Worm (Caenorhabditis elegans) whole organism, young adult: ENCODE measurements around the gene T05A8.6.
A peak's percentile ranks its signal among the peaks of the same experiment; 100 is the strongest.

Source experiments
- C06A6.2 ChIP-seq: fragments of 200-800 bp; sonication (Bioruptor generic); conservative IDR thresholded peaks from 2 replicates; pipeline ENCODE4 v1.3.6; 2022; ENCODE audit warnings: missing genetic modification characterization, missing compliant biosample characterization
- F52B5.7 ChIP-seq: sonication (generic microtip); optimal IDR thresholded peaks from 2 replicates; lab custom pipeline; 2016; ENCODE audit warnings: mild to moderate bottlenecking, missing genetic modification characterization, missing compliant biosample characterization
- F57C9.4 ChIP-seq: sonication (generic microtip); optimal IDR thresholded peaks from 2 replicates; lab custom pipeline; 2017; ENCODE audit warnings: mild to moderate bottlenecking, missing genetic modification characterization, missing compliant biosample characterization
- ama-1 ChIP-seq, 3 experiments: fragments of 150-350 bp in 1 of 3; sonication (generic microtip) in 2 of 3; optimal IDR thresholded peaks; 2 replicates each; lab custom pipeline; 2014 to 2018; ENCODE audit warnings: missing biosample characterization in 2 of 3, missing genetic modification characterization in 2 of 3, missing genetic modification reagents in 2 of 3
- cebp-2 ChIP-seq: fragments of 200-800 bp; sonication (Bioruptor generic); IDR thresholded peaks from 2 replicates; pipeline ENCODE4 v1.3.6; 2022; ENCODE audit warnings: missing genetic modification characterization, missing compliant biosample characterization
- egl-44 ChIP-seq: fragments of 200-800 bp; sonication (Bioruptor generic); IDR thresholded peaks from 2 replicates; pipeline ENCODE4 v1.3.6; 2022; ENCODE audit warnings: missing genetic modification reagents, missing genetic modification characterization, missing compliant biosample characterization
- gei-17 ChIP-seq: fragments of 200-800 bp; sonication (Bioruptor generic); optimal IDR thresholded peaks from 2 replicates; lab custom pipeline; 2018; ENCODE audit warnings: mild to moderate bottlenecking, missing genetic modification characterization, missing compliant biosample characterization
- him-1 ChIP-seq: sonication (generic microtip); optimal IDR thresholded peaks from 2 replicates; lab custom pipeline; 2016; ENCODE audit warnings: missing genotype, missing genetic modification reagents, missing genetic modification characterization, missing compliant biosample characterization
- hmg-1.2 ChIP-seq: fragments of 200-800 bp; sonication (Bioruptor generic); IDR thresholded peaks from 2 replicates; pipeline ENCODE4 v1.3.6; 2022; ENCODE audit warnings: missing genetic modification reagents, missing genetic modification characterization, missing compliant biosample characterization
- hmg-20 ChIP-seq: fragments of 200-800 bp; sonication (Bioruptor generic); IDR thresholded peaks from 2 replicates; pipeline ENCODE4 v1.3.6; 2022; ENCODE audit warnings: missing genetic modification reagents, missing genetic modification characterization, missing compliant biosample characterization
- lin-54 ChIP-seq: fragments of 200-800 bp; sonication (Bioruptor generic); optimal IDR thresholded peaks from 2 replicates; lab custom pipeline; 2018; ENCODE audit warnings: mild to moderate bottlenecking, missing genetic modification characterization, missing compliant biosample characterization
- madf-6 ChIP-seq: fragments of 200-800 bp; sonication (Bioruptor generic); IDR thresholded peaks from 2 replicates; pipeline ENCODE4 v1.3.6; 2022; ENCODE audit warnings: missing genetic modification reagents, missing genetic modification characterization, missing compliant biosample characterization
- sea-2 ChIP-seq: fragments of 200-800 bp; sonication (Bioruptor generic); IDR thresholded peaks from 2 replicates; pipeline ENCODE4 v1.3.6; 2022; ENCODE audit warnings: missing genetic modification characterization, missing compliant biosample characterization

- TF ChIP-seq ama-1 (optimal IDR thresholded peaks at IDR 0.05; lab: Kevin White, UChicago) (no peak), ama-1 (GFP tag; optimal IDR thresholded peaks at IDR 0.05; lab: Kevin White, UChicago) (no peak), hmg-20 (GFP tag; lab: Robert Waterston, UW) (peak; percentile 46; the same call in 1 of the 2 replicates), C06A6.2 (GFP tag; lab: Robert Waterston, UW) (no peak), gei-17 (no peak), egl-44 (GFP tag; lab: Robert Waterston, UW) (no peak), madf-6 (GFP tag; lab: Robert Waterston, UW) (peak; percentile 53; the same call in 1 of the 2 replicates), cebp-2 (GFP tag; lab: Robert Waterston, UW) (peak; percentile 61; the same call in 1 of the 2 replicates), him-1 (tag; lab: Kevin White, UChicago) (peak; percentile 59), lin-54 (GFP tag; lab: Kevin White, UChicago) (peak; percentile 13), F52B5.7 (no peak), hmg-1.2 (GFP tag; lab: Robert Waterston, UW) (peak; percentile 55), F57C9.4 (tag; lab: Kevin White, UChicago) (no peak), sea-2 (GFP tag; lab: Robert Waterston, UW) (no peak)
Observed at ce11 chrII:2735644-2736043, 3.9 kb downstream of the T05A8.6 start.
